Fruit fly (Drosophila melanogaster) whole organism, embryonic: ENCODE measurements around the gene Hsp70Ba.
A peak's percentile ranks its signal among the peaks of the same experiment; 100 is the strongest.

Experiments
- Abd-B ChIP-seq: fragments of 200-800 bp; sonication (Bioruptor generic); optimal IDR thresholded peaks from 2 replicates; lab custom pipeline; 2018; ENCODE audit warnings: missing biosample characterization, mild to moderate bottlenecking, missing genetic modification characterization, moderate library complexity
- Aef1 ChIP-seq: fragments of 200-800 bp; sonication (Bioruptor generic); IDR thresholded peaks from 3 replicates; pipeline ENCODE4 v1.3.6; 2022; ENCODE audit warnings: missing biosample characterization, missing genetic modification characterization
- B-H2 ChIP-seq: fragments of 200-800 bp; sonication (Bioruptor generic); optimal IDR thresholded peaks from 2 replicates; lab custom pipeline; 2018; ENCODE audit warnings: missing biosample characterization, mild to moderate bottlenecking, missing genetic modification characterization
- BEAF-32 ChIP-seq: fragments of 200-800 bp; sonication (Bioruptor generic); optimal IDR thresholded peaks from 3 replicates; lab custom pipeline; 2017; ENCODE audit warnings: missing biosample characterization, missing genetic modification characterization, mild to moderate bottlenecking, moderate library complexity, missing genetic modification reagents
- Bteb2 ChIP-seq: fragments of 200-800 bp; sonication (Bioruptor generic); optimal IDR thresholded peaks from 2 replicates; lab custom pipeline; 2016; ENCODE audit warnings: missing biosample characterization, missing genetic modification characterization
- CG10147 ChIP-seq: fragments of 200-800 bp; sonication (Bioruptor generic); optimal IDR thresholded peaks from 2 replicates; lab custom pipeline; 2019; ENCODE audit warnings: missing biosample characterization, mild to moderate bottlenecking, missing genetic modification characterization, moderate library complexity
- CG12155 ChIP-seq: fragments of 200-800 bp; sonication (Bioruptor generic); optimal IDR thresholded peaks from 3 replicates; lab custom pipeline; 2016; ENCODE audit warnings: missing biosample characterization, missing genetic modification characterization
- CG12391 ChIP-seq: fragments of 200-800 bp; sonication (Bioruptor generic); optimal IDR thresholded peaks from 3 replicates; lab custom pipeline; 2018; ENCODE audit warnings: missing biosample characterization, mild to moderate bottlenecking, missing genetic modification characterization, moderate library complexity
- CG17186 ChIP-seq: fragments of 200-800 bp; sonication (Bioruptor generic); optimal IDR thresholded peaks from 3 replicates; lab custom pipeline; 2017; ENCODE audit warnings: missing biosample characterization, missing genetic modification reagents, missing genetic modification characterization
- CG17802 ChIP-seq: fragments of 200-800 bp; sonication (Bioruptor generic); optimal IDR thresholded peaks from 2 replicates; lab custom pipeline; 2018; ENCODE audit warnings: missing biosample characterization, mild to moderate bottlenecking, missing genetic modification characterization, moderate library complexity
- CG18619 ChIP-seq: fragments of 200-800 bp; sonication (Bioruptor generic); optimal IDR thresholded peaks from 3 replicates; lab custom pipeline; 2017; ENCODE audit warnings: missing biosample characterization, mild to moderate bottlenecking, missing genetic modification characterization
- CG2199 ChIP-seq: fragments of 200-800 bp; sonication (Bioruptor generic); IDR thresholded peaks from 3 replicates; pipeline ENCODE4 v1.3.6; 2022; ENCODE audit warnings: missing biosample characterization, missing genetic modification characterization
- CG2712 ChIP-seq: fragments of 200-800 bp; optimal IDR thresholded peaks from 3 replicates; lab custom pipeline; 2019; ENCODE audit warnings: missing biosample characterization, mild to moderate bottlenecking, missing genetic modification characterization, moderate library complexity
- CG30403 ChIP-seq: fragments of 200-800 bp; sonication (Bioruptor generic); optimal IDR thresholded peaks from 3 replicates; lab custom pipeline; 2016; ENCODE audit warnings: missing biosample characterization, missing genetic modification characterization
- CG33213 ChIP-seq: fragments of 200-800 bp; sonication (Bioruptor generic); optimal IDR thresholded peaks from 3 replicates; lab custom pipeline; 2016; ENCODE audit warnings: missing biosample characterization, missing genetic modification characterization
- CG34376 ChIP-seq: fragments of 200-800 bp; sonication (Bioruptor generic); optimal IDR thresholded peaks from 2 replicates; lab custom pipeline; 2018; ENCODE audit warnings: missing biosample characterization, mild to moderate bottlenecking, missing genetic modification characterization
- CG4617 ChIP-seq: fragments of 200-800 bp; sonication (Bioruptor generic); optimal IDR thresholded peaks from 3 replicates; lab custom pipeline; 2016; ENCODE audit warnings: missing biosample characterization, missing genetic modification characterization, borderline replicate concordance
- CG6689 ChIP-seq: fragments of 200-800 bp; sonication (Bioruptor generic); IDR thresholded peaks from 2 replicates; pipeline ENCODE4 v1.3.6; 2022; ENCODE audit warnings: missing biosample characterization, missing genetic modification characterization
- CG8478 ChIP-seq: fragments of >200 bp; optimal IDR thresholded peaks from 2 replicates; lab custom pipeline; 2018
- CG9797 ChIP-seq: fragments of 200-800 bp; sonication (Bioruptor generic); optimal IDR thresholded peaks from 3 replicates; lab custom pipeline; 2018; ENCODE audit warnings: missing biosample characterization, mild to moderate bottlenecking, missing genetic modification characterization
- D ChIP-seq, 2 experiments: fragments of 200-800 bp in 1 of 2; fragments of >200 bp in 1 of 2; sonication (Bioruptor generic) in 1 of 2; optimal IDR thresholded peaks; 2 replicates in 1 of 2; 3 replicates in 1 of 2; lab custom pipeline; 2017; ENCODE audit warnings: mild to moderate bottlenecking in 1 of 2, missing biosample characterization in 1 of 2, missing genetic modification characterization in 1 of 2, missing genetic modification reagents in 1 of 2
- Deaf1 ChIP-seq: fragments of 200-800 bp; optimal IDR thresholded peaks from 3 replicates; lab custom pipeline; 2019; ENCODE audit warnings: missing biosample characterization, mild to moderate bottlenecking, missing genetic modification characterization, moderate library complexity
- Dip3 ChIP-seq: fragments of 200-800 bp; sonication (Bioruptor generic); optimal IDR thresholded peaks from 3 replicates; lab custom pipeline; 2016; ENCODE audit warnings: missing biosample characterization, missing genetic modification characterization
- Dp ChIP-seq: fragments of 200-800 bp; sonication (Bioruptor generic); optimal IDR thresholded peaks from 2 replicates; lab custom pipeline; 2018; ENCODE audit warnings: missing biosample characterization, mild to moderate bottlenecking, missing genetic modification characterization, moderate library complexity
- Fer1 ChIP-seq: fragments of 200-800 bp; sonication (Bioruptor generic); optimal IDR thresholded peaks from 2 replicates; lab custom pipeline; 2017; ENCODE audit warnings: missing biosample characterization, mild to moderate bottlenecking, missing genetic modification characterization
- Lim3 ChIP-seq: fragments of 200-800 bp; sonication (Bioruptor generic); IDR thresholded peaks from 2 replicates; pipeline ENCODE4 v1.3.6; 2022; ENCODE audit warnings: missing biosample characterization, missing genetic modification characterization
- NFAT ChIP-seq: fragments of 200-800 bp; sonication (Bioruptor generic); IDR thresholded peaks from 2 replicates; pipeline ENCODE4 v1.3.6; 2022; ENCODE audit warnings: missing biosample characterization, missing genetic modification characterization
- Rfx ChIP-seq: fragments of 200-800 bp; sonication (Bioruptor generic); IDR thresholded peaks from 2 replicates; pipeline ENCODE4 v1.3.6; 2022; ENCODE audit warnings: missing biosample characterization, missing genetic modification characterization
- Scr ChIP-seq: fragments of 200-800 bp; sonication (Bioruptor generic); IDR thresholded peaks from 2 replicates; pipeline ENCODE4 v1.3.6; 2022; ENCODE audit warnings: missing biosample characterization, missing genetic modification characterization; ENCODE audit not compliant: partially characterized antibody
- Stat92E ChIP-seq, 3 experiments: fragments of >200 bp in 2 of 3; fragments of 200-800 bp in 1 of 3; sonication (Bioruptor generic) in 1 of 3; optimal IDR thresholded peaks; 2 replicates each; lab custom pipeline; 2017 to 2019; ENCODE audit warnings: missing biosample characterization in 3 of 3, missing genetic modification characterization in 3 of 3, mild to moderate bottlenecking in 1 of 3, moderate library complexity in 1 of 3
- TFAM ChIP-seq: fragments of 200-800 bp; sonication (Bioruptor generic); optimal IDR thresholded peaks from 2 replicates; lab custom pipeline; 2017; ENCODE audit warnings: missing biosample characterization, missing genetic modification characterization, inconsistent platforms
- Xbp1 ChIP-seq: fragments of 200-800 bp; sonication (Bioruptor generic); optimal IDR thresholded peaks from 3 replicates; lab custom pipeline; 2016; ENCODE audit warnings: missing biosample characterization, mild to moderate bottlenecking, missing genetic modification characterization
- abd-A ChIP-seq: fragments of 200-800 bp; sonication (Bioruptor generic); optimal IDR thresholded peaks from 3 replicates; lab custom pipeline; 2019; ENCODE audit warnings: missing biosample characterization, mild to moderate bottlenecking, missing genetic modification characterization, moderate library complexity
- ase ChIP-seq: fragments of 200-800 bp; sonication (Bioruptor generic); IDR thresholded peaks from 3 replicates; pipeline ENCODE4 v1.3.6; 2022; ENCODE audit warnings: missing biosample characterization, missing genetic modification characterization
- dimm ChIP-seq: fragments of 200-800 bp; sonication (Bioruptor generic); IDR thresholded peaks from 2 replicates; pipeline ENCODE4 v1.3.6; 2022; ENCODE audit warnings: missing biosample characterization, missing genetic modification characterization
- disco-r ChIP-seq: fragments of 200-800 bp; sonication (Bioruptor generic); optimal IDR thresholded peaks from 2 replicates; lab custom pipeline; 2016; ENCODE audit warnings: missing biosample characterization, missing genetic modification characterization
- gce ChIP-seq: fragments of 200-800 bp; sonication (Bioruptor generic); IDR thresholded peaks from 3 replicates; pipeline ENCODE4 v1.3.6; 2022; ENCODE audit warnings: missing biosample characterization, missing genetic modification characterization
- gcm ChIP-seq: fragments of 200-800 bp; sonication (Bioruptor generic); optimal IDR thresholded peaks from 2 replicates; lab custom pipeline; 2019; ENCODE audit warnings: missing biosample characterization, mild to moderate bottlenecking, missing genetic modification characterization, moderate library complexity
- grau ChIP-seq: fragments of 200-800 bp; optimal IDR thresholded peaks from 3 replicates; lab custom pipeline; 2019; ENCODE audit warnings: missing biosample characterization, mild to moderate bottlenecking, missing genetic modification characterization, moderate library complexity
- lov ChIP-seq, 2 experiments: fragments of 200-800 bp in 1 of 2; fragments of >200 bp in 1 of 2; sonication (Bioruptor generic) in 1 of 2; IDR thresholded peaks in 1 of 2; optimal IDR thresholded peaks in 1 of 2; 2 replicates in 1 of 2; 3 replicates in 1 of 2; pipeline versions ENCODE4 v1.3.6 to Lab custom; 2017 to 2022; ENCODE audit warnings: missing biosample characterization in 1 of 2, missing genetic modification characterization in 1 of 2
- nerfin-2 ChIP-seq: fragments of 200-800 bp; sonication (Bioruptor generic); IDR thresholded peaks from 2 replicates; pipeline ENCODE4 v1.3.6; 2022; ENCODE audit warnings: missing biosample characterization, missing genetic modification characterization; ENCODE audit not compliant: partially characterized antibody
- nmo ChIP-seq: fragments of 200-800 bp; sonication (Bioruptor generic); optimal IDR thresholded peaks from 2 replicates; lab custom pipeline; 2018; ENCODE audit warnings: missing biosample characterization, mild to moderate bottlenecking, missing genetic modification characterization, moderate library complexity
- otp ChIP-seq: fragments of 200-800 bp; sonication (Bioruptor generic); IDR thresholded peaks from 3 replicates; pipeline ENCODE4, ENCODE4 v1.3.6; 2022; ENCODE audit warnings: missing biosample characterization, missing genetic modification characterization
- p53 ChIP-seq: fragments of 200-800 bp; sonication (Bioruptor generic); optimal IDR thresholded peaks from 2 replicates; lab custom pipeline; 2016; ENCODE audit warnings: missing biosample characterization, missing genetic modification characterization
- pho ChIP-seq: fragments of 200-800 bp; sonication (Bioruptor generic); optimal IDR thresholded peaks from 2 replicates; lab custom pipeline; 2016; ENCODE audit warnings: missing biosample characterization, missing genetic modification characterization
- scrt ChIP-seq: fragments of 200-800 bp; sonication (Bioruptor generic); optimal IDR thresholded peaks from 2 replicates; lab custom pipeline; 2018; ENCODE audit warnings: missing biosample characterization, mild to moderate bottlenecking, missing genetic modification characterization, moderate library complexity
- stwl ChIP-seq: fragments of 200-800 bp; sonication (Bioruptor generic); optimal IDR thresholded peaks from 3 replicates; lab custom pipeline; 2018; ENCODE audit warnings: missing biosample characterization, mild to moderate bottlenecking, missing genetic modification characterization, moderate library complexity
- wor ChIP-seq: fragments of 200-800 bp; sonication (Bioruptor generic); IDR thresholded peaks from 2 replicates; pipeline ENCODE4 v1.3.6; 2022; ENCODE audit warnings: missing biosample characterization, missing genetic modification characterization
- zf30C ChIP-seq: fragments of 200-800 bp; sonication (Bioruptor generic); optimal IDR thresholded peaks from 3 replicates; lab custom pipeline; 2018; ENCODE audit warnings: missing biosample characterization, mild to moderate bottlenecking, missing genetic modification characterization

Gene Hsp70Ba

DNA sequence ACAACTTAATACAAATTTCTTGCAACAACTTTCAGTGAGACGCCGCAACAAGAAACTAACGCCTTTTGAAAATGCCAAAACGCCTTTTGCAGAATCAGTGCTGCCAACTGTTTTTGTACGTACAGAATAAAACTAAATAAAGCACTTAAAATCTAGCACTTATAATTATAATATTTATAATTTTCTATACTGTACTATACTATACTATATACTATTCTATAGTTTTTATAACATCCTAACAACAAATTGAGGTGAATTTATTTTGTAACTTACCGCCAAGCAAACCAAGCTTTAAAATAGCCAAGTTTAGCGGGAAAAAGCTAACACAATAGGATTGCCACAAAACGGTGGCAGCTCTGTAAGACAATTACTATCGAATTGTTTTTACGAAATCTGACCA is 33.8 kb downstream of the Hsp70Ba start, which contains the start of the genes Aos1 and Srlp (continued):
- TF ChIP-seq Deaf1 (tag; lab: Kevin White, UChicago) (no peak), CG2199 (GFP tag; lab: Robert Waterston, UW) (no peak), Stat92E (GFP tag; optimal IDR thresholded peaks at IDR 0.05; lab: Kevin White, UChicago) (no peak), Aef1 (no peak), CG17186 (peak; percentile 21), CG8478 (no peak), BEAF-32 (GFP tag; lab: Kevin White, UChicago) (peak; percentile 61), CG4617 (GFP tag; lab: Kevin White, UChicago) (peak; percentile 72), lov (optimal IDR thresholded peaks at IDR 0.05; lab: Kevin White, UChicago) (no peak), lov (GFP tag; IDR thresholded peaks at IDR 0.05; lab: Robert Waterston, UW) (no peak), CG6689 (no peak), TFAM (GFP tag; lab: Kevin White, UChicago) (no peak), CG34376 (GFP tag; lab: Kevin White, UChicago) (peak; percentile 17), gce (GFP tag; lab: Robert Waterston, UW) (no peak), nmo (GFP tag; lab: Kevin White, UChicago) (peak; percentile 77), nerfin-2 (GFP tag; lab: Robert Waterston, UW) (no peak), CG30403 (GFP tag; lab: Kevin White, UChicago) (peak; percentile 73), Dip3 (GFP tag; lab: Kevin White, UChicago) (no peak), D (optimal IDR thresholded peaks at IDR 0.05; lab: Kevin White, UChicago) (no peak), D (GFP tag; optimal IDR thresholded peaks at IDR 0.05; lab: Kevin White, UChicago) (no peak), Bteb2 (no peak), CG12155 (GFP tag; lab: Kevin White, UChicago) (peak; percentile 43)

- TF ChIP-seq abd-A (no peak), otp (GFP tag; lab: Robert Waterston, UW) (no peak), Lim3 (GFP tag; lab: Robert Waterston, UW) (no peak), dimm (no peak), wor (GFP tag; lab: Robert Waterston, UW) (no peak), scrt (GFP tag; lab: Kevin White, UChicago) (no peak), grau (tag; lab: Kevin White, UChicago) (peak; percentile 18), Abd-B (GFP tag; lab: Kevin White, UChicago) (no peak), CG18619 (GFP tag; lab: Kevin White, UChicago) (no peak), Scr (GFP tag; lab: Robert Waterston, UW) (no peak), stwl (tag; lab: Kevin White, UChicago) (peak; percentile 41), B-H2 (GFP tag; lab: Kevin White, UChicago) (no peak), CG17802 (tag; lab: Kevin White, UChicago) (peak; percentile 64), ase (no peak), disco-r (GFP tag; lab: Kevin White, UChicago) (no peak), NFAT (GFP tag; lab: Robert Waterston, UW) (no peak), CG9797 (GFP tag; lab: Kevin White, UChicago) (peak; percentile 84), pho (GFP tag; lab: Kevin White, UChicago) (no peak), zf30C (GFP tag; lab: Kevin White, UChicago) (peak; percentile 19), Fer1 (GFP tag; lab: Kevin White, UChicago) (peak; percentile 21), CG12155 (GFP tag; lab: Kevin White, UChicago) (peak; percentile 14), CG33213 (GFP tag; lab: Kevin White, UChicago) (peak; percentile 5), p53 (GFP tag; lab: Kevin White, UChicago) (no peak), CG12391 (tag; lab: Kevin White, UChicago) (peak; percentile 1), Xbp1 (GFP tag; lab: Kevin White, UChicago) (no peak), CG10147 (GFP tag; lab: Kevin White, UChicago) (peak; percentile 11), gcm (no peak), Dp (peak; percentile 55), Rfx (GFP tag; lab: Robert Waterston, UW) (0 out of 2 replicates have a peak, but pooled peaks have one; percentile 21), CG2712 (tag; lab: Kevin White, UChicago) (peak; percentile 28)
Observed at dm6 chr3R:12431030-12431489, 36.5 kb downstream of the Hsp70Ba start, which contains the start of gene Prosalpha2. Gene Prosalpha2 (plus strand): TSS chr3R:12431321.
